Worm (Caenorhabditis elegans): ENCODE data around the gene F20D12.7.

Gene F20D12.7

ce11 chrIV:7897443-7897842, 41.3 kb downstream of the F20D12.7 start, which contains the start of gene ilys-4:
Gene ilys-4, minus strand, starts transcription at chrIV:7897543.
- TF ChIP-seq pax-1 (tag; optimal IDR thresholded peaks at IDR 0.05) (no peak), hlh-13 (GFP tag; optimal IDR thresholded peaks at IDR 0.05) (no peak), tbx-2 (tag; optimal IDR thresholded peaks at IDR 0.05) (no peak), madf-2 (tag; optimal IDR thresholded peaks at IDR 0.05) (no peak), zip-5 (tag; optimal IDR thresholded peaks at IDR 0.05) (no peak), nhr-11 (tag; optimal IDR thresholded peaks at IDR 0.05) (no peak), ceh-45 (GFP tag; IDR thresholded peaks at IDR 0.05) (no peak), ceh-30 (tag; optimal IDR thresholded peaks at IDR 0.05) (no peak), gmeb-2 (tag; optimal IDR thresholded peaks at IDR 0.05) (no peak), hlh-6 (tag; optimal IDR thresholded peaks at IDR 0.05) (no peak), sox-2 (GFP tag; IDR thresholded peaks at IDR 0.05) (no peak), ahr-1 (tag; optimal IDR thresholded peaks at IDR 0.05) (no peak), odd-2 (tag; optimal IDR thresholded peaks at IDR 0.05) (no peak), C38D4.7 (GFP tag; optimal IDR thresholded peaks at IDR 0.05) (no peak), nfya-1 (tag; optimal IDR thresholded peaks at IDR 0.05) (no peak), lin-11 (tag; optimal IDR thresholded peaks at IDR 0.05) (no peak)

All from whole organism, late embryonic.